Fruit fly (Drosophila melanogaster) whole organism, embryonic: Measurements from ENCODE around the gene atl.

ENCODE experiments used
- Aef1 ChIP-seq: fragments of 200-800 bp; sonication (Bioruptor generic); IDR thresholded peaks from 3 replicates; pipeline ENCODE4 v1.3.6; 2022; ENCODE audit warnings: missing biosample characterization, missing genetic modification characterization
- Atf3 ChIP-seq: fragments of 200-800 bp; sonication (Bioruptor generic); optimal IDR thresholded peaks from 3 replicates; lab custom pipeline; 2016; ENCODE audit warnings: missing biosample characterization, missing genetic modification characterization
- Awh ChIP-seq: fragments of 200-800 bp; sonication (Bioruptor generic); IDR thresholded peaks from 2 replicates; pipeline ENCODE4, ENCODE4 v1.3.6; 2022; ENCODE audit warnings: missing biosample characterization, missing genetic modification characterization
- CG1024 ChIP-seq: fragments of 200-800 bp; sonication (Bioruptor generic); IDR thresholded peaks from 2 replicates; pipeline ENCODE4 v1.3.6; 2022; ENCODE audit warnings: missing biosample characterization, missing genetic modification characterization
- CG11093 ChIP-seq: fragments of 200-800 bp; sonication (Bioruptor generic); IDR thresholded peaks from 3 replicates; pipeline ENCODE4 v1.3.6; 2022; ENCODE audit warnings: missing biosample characterization, missing genetic modification characterization
- CG11504 ChIP-seq: fragments of 200-800 bp; sonication (Bioruptor generic); optimal IDR thresholded peaks from 3 replicates; lab custom pipeline; 2019; ENCODE audit warnings: missing biosample characterization, mild to moderate bottlenecking, missing genetic modification characterization, moderate library complexity
- CG12299 ChIP-seq: fragments of 200-800 bp; sonication (Bioruptor generic); optimal IDR thresholded peaks from 2 replicates; lab custom pipeline; 2018; ENCODE audit warnings: missing biosample characterization, mild to moderate bottlenecking, missing genetic modification characterization
- CG13296 ChIP-seq: fragments of 200-800 bp; sonication (Bioruptor generic); optimal IDR thresholded peaks from 3 replicates; lab custom pipeline; 2018; ENCODE audit warnings: missing biosample characterization, mild to moderate bottlenecking, missing genetic modification characterization
- CG14441 ChIP-seq: fragments of 200-800 bp; sonication (Bioruptor generic); IDR thresholded peaks from 2 replicates; pipeline ENCODE4 v1.3.6; 2022; ENCODE audit warnings: missing biosample characterization, missing genetic modification characterization
- CG15514 ChIP-seq: fragments of 200-800 bp; sonication (Bioruptor generic); optimal IDR thresholded peaks from 3 replicates; lab custom pipeline; 2017; ENCODE audit warnings: missing biosample characterization, missing genetic modification characterization, mild to moderate bottlenecking, moderate library complexity, missing genetic modification reagents
- CG18764 ChIP-seq: fragments of 200-800 bp; sonication (Bioruptor generic); optimal IDR thresholded peaks from 3 replicates; lab custom pipeline; 2016; ENCODE audit warnings: missing biosample characterization, missing genetic modification characterization
- CG2116 ChIP-seq: fragments of 200-800 bp; sonication (Bioruptor generic); optimal IDR thresholded peaks from 3 replicates; lab custom pipeline; 2018; ENCODE audit warnings: missing biosample characterization, mild to moderate bottlenecking, missing genetic modification characterization
- CG2129 ChIP-seq: fragments of 200-800 bp; sonication (Bioruptor generic); IDR thresholded peaks from 2 replicates; pipeline ENCODE4 v1.3.6; 2022; ENCODE audit warnings: missing biosample characterization, missing genetic modification characterization; ENCODE audit not compliant: partially characterized antibody
- CG2199 ChIP-seq: fragments of 200-800 bp; sonication (Bioruptor generic); IDR thresholded peaks from 3 replicates; pipeline ENCODE4 v1.3.6; 2022; ENCODE audit warnings: missing biosample characterization, missing genetic modification characterization
- CG2678 ChIP-seq: fragments of 200-800 bp; sonication (Bioruptor generic); optimal IDR thresholded peaks from 3 replicates; lab custom pipeline; 2019; ENCODE audit warnings: missing biosample characterization, mild to moderate bottlenecking, missing genetic modification characterization, moderate library complexity
- CG3281 ChIP-seq: fragments of 200-800 bp; sonication (Bioruptor generic); optimal IDR thresholded peaks from 3 replicates; lab custom pipeline; 2017; ENCODE audit warnings: missing biosample characterization, mild to moderate bottlenecking, missing genetic modification characterization
- CG34376 ChIP-seq: fragments of 200-800 bp; sonication (Bioruptor generic); optimal IDR thresholded peaks from 2 replicates; lab custom pipeline; 2018; ENCODE audit warnings: missing biosample characterization, mild to moderate bottlenecking, missing genetic modification characterization
- CG3726 ChIP-seq: fragments of 200-800 bp; sonication (Bioruptor generic); IDR thresholded peaks from 3 replicates; pipeline ENCODE4, ENCODE4 v1.3.6; 2022; ENCODE audit warnings: missing biosample characterization, missing genetic modification characterization
- CG4282 ChIP-seq: fragments of 200-800 bp; sonication (Bioruptor generic); optimal IDR thresholded peaks from 2 replicates; lab custom pipeline; 2016; ENCODE audit warnings: missing biosample characterization, missing genetic modification characterization
- CG6272 ChIP-seq: fragments of 200-800 bp; sonication (Bioruptor generic); IDR thresholded peaks from 2 replicates; pipeline ENCODE4 v1.3.6; 2022; ENCODE audit warnings: missing biosample characterization, missing genetic modification characterization
- CG8765 ChIP-seq: fragments of 200-800 bp; sonication (Bioruptor generic); IDR thresholded peaks from 2 replicates; pipeline ENCODE4 v1.3.6; 2022; ENCODE audit warnings: missing biosample characterization, missing genetic modification characterization
- CHES-1-like ChIP-seq: fragments of 200-800 bp; sonication (Bioruptor generic); optimal IDR thresholded peaks from 2 replicates; lab custom pipeline; 2016; ENCODE audit warnings: missing biosample characterization, missing genetic modification characterization
- D19A ChIP-seq: fragments of 200-800 bp; optimal IDR thresholded peaks from 3 replicates; lab custom pipeline; 2019; ENCODE audit warnings: missing biosample characterization, mild to moderate bottlenecking, missing genetic modification characterization, moderate library complexity
- Dp ChIP-seq: fragments of 200-800 bp; sonication (Bioruptor generic); optimal IDR thresholded peaks from 2 replicates; lab custom pipeline; 2018; ENCODE audit warnings: missing biosample characterization, mild to moderate bottlenecking, missing genetic modification characterization, moderate library complexity
- HmgZ ChIP-seq: fragments of 200-800 bp; sonication (Bioruptor generic); optimal IDR thresholded peaks from 2 replicates; lab custom pipeline; 2018; ENCODE audit warnings: missing biosample characterization, mild to moderate bottlenecking, missing genetic modification characterization
- Nf-YC ChIP-seq: fragments of 200-800 bp; optimal IDR thresholded peaks from 3 replicates; lab custom pipeline; 2019; ENCODE audit warnings: missing biosample characterization, mild to moderate bottlenecking, missing genetic modification characterization, moderate library complexity
- Opbp ChIP-seq: fragments of 200-800 bp; sonication (Bioruptor generic); IDR thresholded peaks from 3 replicates; pipeline ENCODE4 v1.3.6; 2022; ENCODE audit warnings: missing biosample characterization, missing genetic modification characterization; ENCODE audit not compliant: partially characterized antibody
- Stat92E ChIP-seq, 3 experiments: fragments of >200 bp in 2 of 3; fragments of 200-800 bp in 1 of 3; sonication (Bioruptor generic) in 1 of 3; optimal IDR thresholded peaks; 2 replicates each; lab custom pipeline; 2017 to 2019; ENCODE audit warnings: missing biosample characterization in 3 of 3, missing genetic modification characterization in 3 of 3, mild to moderate bottlenecking in 1 of 3, moderate library complexity in 1 of 3
- ab ChIP-seq: fragments of 200-800 bp; sonication (Bioruptor generic); optimal IDR thresholded peaks from 2 replicates; lab custom pipeline; 2016; ENCODE audit warnings: missing biosample characterization, missing genetic modification characterization
- ac ChIP-seq: fragments of 200-800 bp; sonication (Bioruptor generic); optimal IDR thresholded peaks from 3 replicates; lab custom pipeline; 2017; ENCODE audit warnings: missing biosample characterization, mild to moderate bottlenecking, missing genetic modification characterization
- ato ChIP-seq: fragments of 200-800 bp; sonication (Bioruptor generic); IDR thresholded peaks from 2 replicates; pipeline ENCODE4 v1.3.6; 2022; ENCODE audit warnings: missing biosample characterization, missing genetic modification characterization; ENCODE audit not compliant: partially characterized antibody
- caup ChIP-seq: fragments of 200-800 bp; sonication (Bioruptor generic); optimal IDR thresholded peaks from 3 replicates; lab custom pipeline; 2017; ENCODE audit warnings: missing biosample characterization, mild to moderate bottlenecking, missing genetic modification characterization, moderate library complexity; ENCODE audit not compliant: severe bottlenecking
- crc ChIP-seq: fragments of 200-800 bp; sonication (Bioruptor generic); optimal IDR thresholded peaks from 2 replicates; lab custom pipeline; 2016; ENCODE audit warnings: missing biosample characterization, missing genetic modification characterization
- crp ChIP-seq, 2 experiments: fragments of 200-800 bp; sonication (Bioruptor generic); optimal IDR thresholded peaks; 2 replicates in 1 of 2; 3 replicates in 1 of 2; lab custom pipeline; 2017; ENCODE audit warnings: missing biosample characterization in 2 of 2, missing genetic modification characterization in 2 of 2, mild to moderate bottlenecking in 1 of 2, moderate library complexity in 1 of 2
- cwo ChIP-seq: fragments of 200-800 bp; sonication (Bioruptor generic); optimal IDR thresholded peaks from 3 replicates; lab custom pipeline; 2017; ENCODE audit warnings: missing biosample characterization, missing genetic modification characterization, mild to moderate bottlenecking, moderate library complexity, missing genetic modification reagents
- dm ChIP-seq: fragments of 200-800 bp; sonication (Bioruptor generic); optimal IDR thresholded peaks from 3 replicates; lab custom pipeline; 2016; ENCODE audit warnings: missing biosample characterization, missing genetic modification characterization
- fd3F ChIP-seq: fragments of 200-800 bp; sonication (Bioruptor generic); optimal IDR thresholded peaks from 2 replicates; lab custom pipeline; 2018; ENCODE audit warnings: missing biosample characterization, mild to moderate bottlenecking, missing genetic modification characterization, moderate library complexity
- fd96Cb ChIP-seq: fragments of 200-800 bp; sonication (Bioruptor generic); optimal IDR thresholded peaks from 2 replicates; lab custom pipeline; 2018; ENCODE audit warnings: missing biosample characterization, mild to moderate bottlenecking, missing genetic modification characterization, moderate library complexity
- fru ChIP-seq: fragments of >200 bp; optimal IDR thresholded peaks from 2 replicates; lab custom pipeline; 2017
- h ChIP-seq: fragments of >200 bp; optimal IDR thresholded peaks from 2 replicates; lab custom pipeline; 2017
- insv ChIP-seq, 2 experiments: fragments of 200-800 bp; sonication (Bioruptor generic); optimal IDR thresholded peaks; 3 replicates each; lab custom pipeline; 2016 to 2018; ENCODE audit warnings: missing biosample characterization in 2 of 2, missing genetic modification characterization in 2 of 2
- kni ChIP-seq: fragments of 200-800 bp; sonication (Bioruptor generic); optimal IDR thresholded peaks from 3 replicates; lab custom pipeline; 2017; ENCODE audit warnings: mild to moderate bottlenecking, missing biosample characterization, missing genetic modification reagents, missing genetic modification characterization
- nmo ChIP-seq: fragments of 200-800 bp; sonication (Bioruptor generic); optimal IDR thresholded peaks from 2 replicates; lab custom pipeline; 2018; ENCODE audit warnings: missing biosample characterization, mild to moderate bottlenecking, missing genetic modification characterization, moderate library complexity
- sd ChIP-seq: fragments of 200-800 bp; sonication (Bioruptor generic); optimal IDR thresholded peaks from 3 replicates; lab custom pipeline; 2018; ENCODE audit warnings: missing biosample characterization, mild to moderate bottlenecking, missing genetic modification characterization, moderate library complexity
- shn ChIP-seq: fragments of 200-800 bp; sonication (Bioruptor generic); optimal IDR thresholded peaks from 3 replicates; lab custom pipeline; 2016; ENCODE audit warnings: missing biosample characterization, missing genetic modification characterization
- slp2 ChIP-seq: fragments of 200-800 bp; sonication (Bioruptor generic); optimal IDR thresholded peaks from 2 replicates; lab custom pipeline; 2016; ENCODE audit warnings: missing biosample characterization, missing genetic modification characterization
- tna ChIP-seq: fragments of 200-800 bp; sonication (Bioruptor generic); IDR thresholded peaks from 2 replicates; pipeline ENCODE4 v1.3.6; 2022; ENCODE audit warnings: missing biosample characterization, missing genetic modification characterization; ENCODE audit not compliant: partially characterized antibody
- vvl ChIP-seq: fragments of 200-800 bp; sonication (Bioruptor generic); IDR thresholded peaks from 2 replicates; pipeline ENCODE4 v1.3.6; 2022; ENCODE audit warnings: missing biosample characterization, missing genetic modification characterization

atl gene

DNA sequence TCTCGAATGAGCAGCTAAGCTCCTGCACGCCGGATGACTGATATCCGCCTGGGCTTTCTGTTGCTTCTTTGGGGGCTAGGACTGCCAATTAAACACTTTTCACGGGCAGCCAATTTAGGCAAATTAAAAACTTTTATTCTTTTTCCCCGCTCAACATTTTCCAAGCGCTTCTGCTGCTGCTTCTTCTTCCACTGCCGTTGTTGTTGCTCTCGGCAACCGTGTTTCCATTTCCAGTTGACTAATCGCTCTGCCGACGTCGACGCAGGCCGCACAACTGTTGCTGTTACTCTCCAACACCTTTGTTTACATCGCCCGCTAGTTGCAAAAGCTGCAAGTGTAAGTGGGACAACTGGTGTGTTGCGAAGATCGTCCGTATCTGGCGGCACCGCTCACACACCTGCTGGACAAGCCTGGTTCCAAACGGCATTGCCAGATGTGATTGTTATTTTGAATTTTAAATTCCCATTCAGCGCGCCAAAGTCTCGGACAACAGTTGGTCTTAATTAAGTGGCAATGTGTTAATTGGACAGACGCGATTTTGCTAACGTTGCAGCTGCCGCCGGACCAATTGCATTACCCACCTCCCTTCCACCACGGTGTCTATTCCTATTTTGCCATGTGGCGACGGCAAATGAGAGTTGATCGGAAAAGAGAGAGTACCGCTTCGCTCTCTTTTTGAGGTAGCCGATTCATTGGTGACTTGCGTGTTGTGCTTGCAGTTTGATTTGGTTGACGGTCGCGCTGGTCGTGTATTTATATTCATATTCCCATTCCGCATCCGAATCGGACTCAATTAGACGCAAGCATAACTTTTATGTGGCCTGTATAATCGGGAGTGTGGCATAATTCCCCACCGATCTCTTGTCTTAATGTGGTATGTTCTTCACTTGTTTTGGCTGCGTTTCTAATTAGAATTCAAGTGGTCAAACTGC lies 4.7 kb downstream of the atl start, which contains the start of gene Wsck (continued):
- peak; percentile 38 for TF ChIP-seq caup (GFP tag; lab: Kevin White, UChicago)
- TF ChIP-seq Nf-YC (tag; lab: Kevin White, UChicago): no peak
- TF ChIP-seq Atf3 (GFP tag; lab: Kevin White, UChicago): no peak
- TF ChIP-seq HmgZ (tag; lab: Kevin White, UChicago): peak; percentile 47
- peak; percentile 21 for TF ChIP-seq CG3281 (GFP tag; lab: Kevin White, UChicago)
- TF ChIP-seq ab: no peak
- TF ChIP-seq sd (tag; lab: Kevin White, UChicago): peak; percentile 31
- peak; percentile 21 for TF ChIP-seq ac
- no peak for TF ChIP-seq CG4282 (GFP tag; lab: Kevin White, UChicago)
- TF ChIP-seq CG34376: peak; percentile 18
- TF ChIP-seq dm: peak; percentile 39
- TF ChIP-seq CG6272 (GFP tag; lab: Robert Waterston, UW): no peak
- TF ChIP-seq ato (GFP tag; lab: Robert Waterston, UW): peak; percentile 41; the same call in 1 of the 2 replicates
- peak; percentile 24; the same call in 1 of the 2 replicates for TF ChIP-seq Awh
- TF ChIP-seq vvl (GFP tag; lab: Robert Waterston, UW): peak; percentile 65; the same call in 1 of the 2 replicates
- TF ChIP-seq CG15514 (GFP tag; lab: Kevin White, UChicago): peak; percentile 56
- no peak for TF ChIP-seq h (lab: Kevin White, UChicago)
- TF ChIP-seq CG2129 (GFP tag; lab: Robert Waterston, UW): no peak
- TF ChIP-seq CG2199 (GFP tag; lab: Robert Waterston, UW): peak; percentile 72; the same call in 1 of the 3 replicates
- TF ChIP-seq shn (GFP tag; lab: Kevin White, UChicago): peak; percentile 28
- TF ChIP-seq insv (GFP tag; optimal IDR thresholded peaks at IDR 0.05; lab: Kevin White, UChicago): peak in 1 of 2 experiments; percentile 89
- TF ChIP-seq tna: no peak
- peak in 1 of 3 experiments; percentile 65 for TF ChIP-seq Stat92E (GFP tag; optimal IDR thresholded peaks at IDR 0.05; lab: Kevin White, UChicago)
- TF ChIP-seq Aef1 (GFP tag; lab: Robert Waterston, UW): peak; percentile 23; the same call in 1 of the 3 replicates
- TF ChIP-seq CG11504: no peak
- no peak for TF ChIP-seq D19A
- TF ChIP-seq CG12299: no peak
- TF ChIP-seq kni (GFP tag; lab: Kevin White, UChicago): peak; percentile 38
- TF ChIP-seq CG3726 (GFP tag; lab: Robert Waterston, UW): no peak
- no peak for TF ChIP-seq CG13296 (GFP tag; lab: Kevin White, UChicago)
- TF ChIP-seq nmo (GFP tag; lab: Kevin White, UChicago): peak; percentile 27
- no peak for TF ChIP-seq CG18764
- TF ChIP-seq Opbp (GFP tag; lab: Robert Waterston, UW): peak; percentile 58; the same call in 1 of the 3 replicates
- no peak for TF ChIP-seq CG1024
- TF ChIP-seq CG2116: peak; percentile 40
- TF ChIP-seq cwo (GFP tag; lab: Kevin White, UChicago): no peak
- TF ChIP-seq Dp (GFP tag; lab: Kevin White, UChicago): peak; percentile 75
- TF ChIP-seq crc (GFP tag; lab: Kevin White, UChicago): no peak
- TF ChIP-seq CG8765 (GFP tag; lab: Robert Waterston, UW): no peak
- no peak for TF ChIP-seq fd96Cb (tag; lab: Kevin White, UChicago)
- TF ChIP-seq fd3F (GFP tag; lab: Kevin White, UChicago): no peak
- TF ChIP-seq CG14441 (GFP tag; lab: Robert Waterston, UW): no peak
- peak; percentile 74 for TF ChIP-seq CHES-1-like (GFP tag; lab: Kevin White, UChicago)
- no peak for TF ChIP-seq CG11093 (GFP tag; lab: Robert Waterston, UW)
- no peak for TF ChIP-seq fru (lab: Kevin White, UChicago)
- TF ChIP-seq CG2678 (tag; lab: Kevin White, UChicago): no peak
- TF ChIP-seq crp (GFP tag; optimal IDR thresholded peaks at IDR 0.05; lab: Kevin White, UChicago): peak in 1 of 2 experiments; percentile 24
- no peak for TF ChIP-seq slp2 (GFP tag; lab: Kevin White, UChicago)
